Fruit fly (Drosophila melanogaster): Measurements from ENCODE around the gene Vm26Aa.

DNA sequence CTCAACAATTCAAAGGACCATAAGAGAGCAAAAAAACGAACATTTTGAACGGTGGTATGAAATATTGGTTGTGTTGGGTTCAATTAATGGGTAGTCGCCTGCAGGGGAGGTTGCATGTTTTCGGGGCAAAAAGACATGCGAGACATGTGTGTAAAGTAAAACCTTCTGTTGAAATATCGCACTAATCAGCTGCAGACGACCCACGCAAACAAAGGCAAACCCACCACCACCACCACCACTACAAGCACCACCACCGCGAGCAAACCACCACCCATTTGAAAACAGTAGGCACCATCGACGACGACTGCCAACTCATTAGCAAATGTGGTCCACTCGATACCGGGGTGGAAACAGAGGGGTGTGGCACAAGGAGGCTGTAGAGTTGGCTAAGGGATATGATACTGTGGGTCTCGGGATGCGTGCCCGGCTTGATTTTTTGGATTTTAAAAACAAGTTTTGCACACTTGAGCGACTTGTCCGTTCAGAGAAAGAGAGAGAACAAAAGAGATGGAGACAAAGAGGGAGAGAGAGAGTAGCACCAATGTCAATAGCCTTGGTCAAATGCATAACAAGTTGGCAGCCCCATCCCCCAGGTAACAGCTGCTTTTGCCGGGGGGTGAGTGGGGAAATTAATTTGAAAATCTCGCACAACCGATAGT lies 17.1 kb upstream of the Vm26Aa start:
- TF ChIP-seq Ets21C (GFP tag; optimal IDR thresholded peaks at IDR 0.05) (no peak), CG3032 (tag; optimal IDR thresholded peaks at IDR 0.05) (no peak), acj6 (GFP tag; optimal IDR thresholded peaks at IDR 0.05) (no peak)

All from whole organism, prepupa.